Worm (Caenorhabditis elegans) whole organism, L4 larva: ENCODE measurements around the gene T23G7.2.

Experiments
- D1046.2 ChIP-seq: fragments of 200-800 bp; sonication (Bioruptor generic); IDR thresholded peaks from 2 replicates; pipeline ENCODE4 v1.3.6; 2022; ENCODE audit warnings: missing genetic modification characterization, missing compliant biosample characterization
- T20F7.1 ChIP-seq: fragments of 200-800 bp; sonication (Bioruptor generic); optimal IDR thresholded peaks from 2 replicates; lab custom pipeline; 2018; ENCODE audit warnings: mild to moderate bottlenecking, missing genetic modification characterization, missing compliant biosample characterization
- Y48G9A.11 ChIP-seq: fragments of 200-800 bp; sonication (Bioruptor generic); IDR thresholded peaks from 2 replicates; pipeline ENCODE4 v1.3.6; 2022; ENCODE audit warnings: missing genetic modification reagents, missing genetic modification characterization, missing compliant biosample characterization
- ZK337.2 ChIP-seq: fragments of 200-800 bp; sonication (Bioruptor generic); IDR thresholded peaks from 2 replicates; pipeline ENCODE4 v1.3.6; 2022; ENCODE audit warnings: missing genetic modification reagents, missing genetic modification characterization, missing compliant biosample characterization
- aha-1 ChIP-seq: fragments of 150-350 bp; peaks from one replicate; lab custom pipeline; 2014; ENCODE audit warnings: missing biosample characterization, missing genetic modification characterization
- attf-4 ChIP-seq: sonication (generic microtip); optimal IDR thresholded peaks from 3 replicates; lab custom pipeline; 2017; ENCODE audit warnings: missing biosample characterization, missing genetic modification characterization
- ceh-20 ChIP-seq: fragments of 200-800 bp; sonication (Bioruptor generic); IDR thresholded peaks from 2 replicates; pipeline ENCODE4 v1.3.6; 2022; ENCODE audit warnings: missing genetic modification reagents, missing genetic modification characterization, missing compliant biosample characterization
- ceh-44 ChIP-seq: fragments of 200-800 bp; sonication (Bioruptor generic); IDR thresholded peaks from 2 replicates; pipeline ENCODE4 v1.3.6; 2022; ENCODE audit warnings: missing genetic modification reagents, missing genetic modification characterization, missing compliant biosample characterization
- cey-2 ChIP-seq: sonication (generic microtip); optimal IDR thresholded peaks from 3 replicates; lab custom pipeline; 2017; ENCODE audit warnings: missing genetic modification characterization, mild to moderate bottlenecking, missing compliant biosample characterization, antibody characterized with exemption, borderline replicate concordance; ENCODE audit not compliant: insufficient read depth
- ctbp-1 ChIP-seq: fragments of 200-800 bp; sonication (Bioruptor generic); IDR thresholded peaks from 2 replicates; pipeline ENCODE4 v1.3.6; 2022; ENCODE audit warnings: missing genetic modification reagents, missing genetic modification characterization, missing compliant biosample characterization
- daf-12 ChIP-seq: fragments of 150-350 bp; optimal IDR thresholded peaks from 2 replicates; lab custom pipeline; 2014; ENCODE audit warnings: missing biosample characterization, missing genetic modification reagents, missing genetic modification characterization
- daf-19 ChIP-seq: fragments of 200-800 bp; sonication (Bioruptor generic); conservative IDR thresholded peaks from 2 replicates; pipeline ENCODE4 v1.3.6; 2022; ENCODE audit warnings: missing genetic modification characterization, missing compliant biosample characterization
- dmd-6 ChIP-seq: fragments of 200-800 bp; sonication (Bioruptor generic); IDR thresholded peaks from 2 replicates; pipeline ENCODE4 v1.3.6; 2022; ENCODE audit warnings: missing genetic modification reagents, missing genetic modification characterization, missing compliant biosample characterization
- dmd-9 ChIP-seq: fragments of 200-800 bp; sonication (Bioruptor generic); IDR thresholded peaks from 2 replicates; pipeline ENCODE4 v1.3.6; 2022; ENCODE audit warnings: missing genetic modification reagents, missing genetic modification characterization, missing compliant biosample characterization
- dpl-1 ChIP-seq: fragments of 150-350 bp; optimal IDR thresholded peaks from 2 replicates; lab custom pipeline; 2014; ENCODE audit warnings: missing biosample characterization, missing genetic modification reagents, missing genetic modification characterization
- duxl-1 ChIP-seq: sonication (generic microtip); optimal IDR thresholded peaks from 2 replicates; lab custom pipeline; 2016; ENCODE audit warnings: mild to moderate bottlenecking, missing genetic modification characterization, moderate library complexity, missing compliant biosample characterization; ENCODE audit not compliant: poor library complexity
- dve-1 ChIP-seq: sonication (generic microtip); optimal IDR thresholded peaks from 2 replicates; lab custom pipeline; 2017; ENCODE audit warnings: antibody characterized with exemption, mild to moderate bottlenecking, missing genetic modification characterization, missing compliant biosample characterization; ENCODE audit not compliant: insufficient read depth
- fkh-10 ChIP-seq: fragments of 150-350 bp; optimal IDR thresholded peaks from 2 replicates; lab custom pipeline; 2014; ENCODE audit warnings: missing biosample characterization, missing genetic modification reagents, missing genetic modification characterization
- fos-1 ChIP-seq: fragments of 150-350 bp; optimal IDR thresholded peaks from 2 replicates; lab custom pipeline; 2014; ENCODE audit warnings: missing biosample characterization, missing genetic modification characterization
- hlh-11 ChIP-seq: fragments of 200-800 bp; sonication (Bioruptor generic); optimal IDR thresholded peaks from 2 replicates; lab custom pipeline; 2018; ENCODE audit warnings: mild to moderate bottlenecking, missing genetic modification characterization, missing compliant biosample characterization
- hlh-30 ChIP-seq: sonication (generic microtip); optimal IDR thresholded peaks from 2 replicates; lab custom pipeline; 2017; ENCODE audit warnings: antibody characterized with exemption, mild to moderate bottlenecking, missing genetic modification characterization, missing compliant biosample characterization; ENCODE audit not compliant: insufficient read depth
- hmg-1.1 ChIP-seq: fragments of 200-800 bp; sonication (Bioruptor generic); IDR thresholded peaks from 2 replicates; pipeline ENCODE4 v1.3.6; 2022; ENCODE audit warnings: missing genetic modification reagents, missing genetic modification characterization, missing compliant biosample characterization
- jun-1 ChIP-seq: fragments of 150-350 bp; optimal IDR thresholded peaks from 2 replicates; lab custom pipeline; 2014; ENCODE audit warnings: missing biosample characterization, missing genetic modification reagents, missing genetic modification characterization
- lin-38 ChIP-seq: fragments of 200-800 bp; sonication (Bioruptor generic); IDR thresholded peaks from 2 replicates; pipeline ENCODE4 v1.3.6; 2022; ENCODE audit warnings: missing genetic modification reagents, missing genetic modification characterization, missing compliant biosample characterization
- lin-39 ChIP-seq: fragments of 150-350 bp; optimal IDR thresholded peaks from 2 replicates; lab custom pipeline; 2014; ENCODE audit warnings: missing biosample characterization, missing genetic modification reagents, missing genetic modification characterization
- lsy-2 ChIP-seq, 2 experiments: fragments of 150-350 bp in 1 of 2; sonication (generic microtip) in 1 of 2; optimal IDR thresholded peaks; 2 replicates each; lab custom pipeline; 2014 to 2017; ENCODE audit warnings: missing biosample characterization in 2 of 2, missing genetic modification characterization in 2 of 2
- madf-5 ChIP-seq, 2 experiments: fragments of 200-800 bp; sonication (Bioruptor generic); IDR thresholded peaks; 2 replicates each; pipeline ENCODE4 v1.3.6; 2022; ENCODE audit warnings: missing compliant biosample characterization in 2 of 2, missing genetic modification characterization in 2 of 2
- madf-9 ChIP-seq: fragments of 200-800 bp; sonication (Bioruptor generic); conservative IDR thresholded peaks from 2 replicates; pipeline ENCODE4 v1.3.6; 2022; ENCODE audit warnings: missing genetic modification reagents, missing genetic modification characterization, missing compliant biosample characterization
- mdt-29 ChIP-seq: fragments of 200-800 bp; sonication (Bioruptor generic); IDR thresholded peaks from 2 replicates; pipeline ENCODE4 v1.3.6; 2022; ENCODE audit warnings: missing genetic modification reagents, missing genetic modification characterization, missing compliant biosample characterization
- mep-1 ChIP-seq: fragments of 150-350 bp; sonication (generic microtip); optimal IDR thresholded peaks from 3 replicates; lab custom pipeline; 2014; ENCODE audit warnings: missing biosample characterization, missing genetic modification characterization
- mxl-2 ChIP-seq: fragments of 200-800 bp; sonication (Bioruptor generic); conservative IDR thresholded peaks from 2 replicates; pipeline ENCODE4 v1.3.6; 2022; ENCODE audit warnings: missing genetic modification reagents, missing genetic modification characterization, missing compliant biosample characterization
- nhr-102 ChIP-seq: sonication (generic microtip); optimal IDR thresholded peaks from 2 replicates; lab custom pipeline; 2016; ENCODE audit warnings: mild to moderate bottlenecking, missing genetic modification characterization, moderate library complexity, missing compliant biosample characterization
- nhr-11 ChIP-seq: fragments of 150-350 bp; optimal IDR thresholded peaks from 2 replicates; lab custom pipeline; 2014; ENCODE audit warnings: missing biosample characterization, missing genetic modification characterization
- nhr-25 ChIP-seq: sonication (generic microtip); optimal IDR thresholded peaks from 2 replicates; lab custom pipeline; 2017; ENCODE audit warnings: missing genetic modification characterization, mild to moderate bottlenecking, missing compliant biosample characterization, antibody characterized with exemption, moderate library complexity, borderline replicate concordance; ENCODE audit not compliant: insufficient read depth
- nhr-28 ChIP-seq: fragments of 150-350 bp; optimal IDR thresholded peaks from 2 replicates; lab custom pipeline; 2014; ENCODE audit warnings: missing biosample characterization, missing genetic modification characterization
- nhr-42 ChIP-seq: fragments of 200-800 bp; sonication (Bioruptor generic); IDR thresholded peaks from 2 replicates; pipeline ENCODE4 v1.3.6; 2022; ENCODE audit warnings: missing genetic modification characterization, missing compliant biosample characterization
- nhr-48 ChIP-seq: sonication (generic microtip); optimal IDR thresholded peaks from 2 replicates; lab custom pipeline; 2016; ENCODE audit warnings: mild to moderate bottlenecking, missing genetic modification characterization, missing compliant biosample characterization
- nhr-76 ChIP-seq: fragments of 150-350 bp; optimal IDR thresholded peaks from 2 replicates; lab custom pipeline; 2014; ENCODE audit warnings: missing biosample characterization, missing genetic modification characterization
- pha-4 ChIP-seq, 2 experiments: fragments of 150-350 bp in 1 of 2; fragments of 200-800 bp in 1 of 2; sonication (Bioruptor generic) in 1 of 2; IDR thresholded peaks in 1 of 2; optimal IDR thresholded peaks in 1 of 2; 2 replicates each; pipeline versions ENCODE4 v1.3.6 to Lab custom; 2014 to 2022; ENCODE audit warnings: missing genetic modification characterization in 2 of 2, missing genetic modification reagents in 2 of 2, missing biosample characterization in 1 of 2, missing compliant biosample characterization in 1 of 2
- skn-1 ChIP-seq: fragments of 150-350 bp; optimal IDR thresholded peaks from 2 replicates; lab custom pipeline; 2014; ENCODE audit warnings: missing biosample characterization, missing genetic modification characterization
- snpc-1.2 ChIP-seq: fragments of 200-800 bp; sonication (Bioruptor generic); IDR thresholded peaks from 2 replicates; pipeline ENCODE4 v1.3.6; 2022; ENCODE audit warnings: missing genetic modification reagents, missing genetic modification characterization, missing compliant biosample characterization
- spr-1 ChIP-seq: sonication (generic microtip); optimal IDR thresholded peaks from 2 replicates; lab custom pipeline; 2016; ENCODE audit warnings: mild to moderate bottlenecking, missing genetic modification characterization, missing compliant biosample characterization
- tag-97 ChIP-seq: fragments of 200-800 bp; sonication (Bioruptor generic); IDR thresholded peaks from 2 replicates; pipeline ENCODE4 v1.3.6; 2022; ENCODE audit warnings: missing genetic modification characterization, missing compliant biosample characterization
- unc-130 ChIP-seq: sonication (generic microtip); optimal IDR thresholded peaks from 2 replicates; lab custom pipeline; 2016; ENCODE audit warnings: missing genetic modification reagents, missing genetic modification characterization, missing compliant biosample characterization
- unc-39 ChIP-seq: sonication (generic microtip); optimal IDR thresholded peaks from 2 replicates; lab custom pipeline; 2017; ENCODE audit warnings: missing biosample characterization, missing genetic modification characterization
- unc-62 ChIP-seq, 3 experiments: fragments of 150-350 bp in 1 of 3; sonication (generic microtip); optimal IDR thresholded peaks in 2 of 3; peaks in 1 of 3; 1 replicate in 1 of 3; 2 replicates in 2 of 3; lab custom pipeline; 2014 to 2017; ENCODE audit warnings: missing biosample characterization in 3 of 3, missing genetic modification characterization in 3 of 3, missing genetic modification reagents in 3 of 3, missing genotype in 1 of 3
- vab-7 ChIP-seq: fragments of 200-800 bp; sonication (Bioruptor generic); IDR thresholded peaks from 2 replicates; pipeline ENCODE4 v1.3.6; 2022; ENCODE audit warnings: missing genetic modification reagents, missing genetic modification characterization, missing compliant biosample characterization
- zip-11 ChIP-seq: fragments of 200-800 bp; sonication (Bioruptor generic); IDR thresholded peaks from 2 replicates; pipeline ENCODE4 v1.3.6; 2022; ENCODE audit warnings: missing genetic modification characterization, missing compliant biosample characterization
- zip-2 ChIP-seq: fragments of 150-350 bp; optimal IDR thresholded peaks from 2 replicates; lab custom pipeline; 2014; ENCODE audit warnings: missing biosample characterization, missing genetic modification characterization

Gene T23G7.2

DNA sequence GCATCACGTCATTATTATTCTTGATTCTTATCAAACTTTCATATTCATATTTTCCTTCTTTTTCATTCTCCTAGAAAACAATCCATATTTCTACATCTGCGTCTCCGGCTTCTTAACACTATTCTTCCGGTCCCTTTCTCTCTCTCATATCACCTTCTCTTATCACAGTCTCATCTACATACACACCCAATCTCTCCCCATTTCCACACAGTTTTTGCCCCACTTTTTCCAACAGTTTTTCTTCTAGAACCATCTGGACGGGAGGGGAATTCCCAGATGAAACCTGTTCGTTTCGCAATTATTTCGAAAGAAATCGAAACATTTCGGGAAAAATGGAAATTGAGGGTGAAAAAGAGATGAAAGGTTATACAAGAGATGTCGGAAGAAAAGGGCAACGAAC is 44.6 kb downstream of the T23G7.2 start (continued):
- TF ChIP-seq unc-39 (tag; lab: Kevin White, UChicago) (no peak), nhr-48 (tag; lab: Kevin White, UChicago) (peak; percentile 79), duxl-1 (no peak), ceh-20 (GFP tag; lab: Robert Waterston, UW) (no peak), unc-130 (no peak), nhr-76 (tag; lab: Kevin White, UChicago) (peak; percentile 38), lsy-2 (tag; optimal IDR thresholded peaks at IDR 0.05; lab: Kevin White, UChicago) (peak; percentile 44 to 68), fos-1 (tag; lab: Kevin White, UChicago) (no peak), attf-4 (tag; lab: Kevin White, UChicago) (no peak), fkh-10 (GFP tag; lab: Kevin White, UChicago) (no peak), mep-1 (tag; lab: Kevin White, UChicago) (peak; percentile 40), ctbp-1 (GFP tag; lab: Robert Waterston, UW) (0 out of 2 replicates have a peak, but pooled peaks have one; percentile 19), zip-2 (tag; lab: Kevin White, UChicago) (peak; percentile 38), zip-11 (GFP tag; lab: Robert Waterston, UW) (no peak), daf-19 (no peak), unc-62 (GFP tag; optimal IDR thresholded peaks at IDR 0.05 in 1 of 2; lab: Kevin White, UChicago) (peak in 1 of 2 experiments; percentile 45), unc-62 (tag; optimal IDR thresholded peaks at IDR 0.05; lab: Kevin White, UChicago) (no peak), vab-7 (GFP tag; lab: Robert Waterston, UW) (no peak), dpl-1 (GFP tag; lab: Kevin White, UChicago) (peak; percentile 42), spr-1 (tag; lab: Kevin White, UChicago) (peak; percentile 32), tag-97 (no peak), mdt-29 (GFP tag; lab: Robert Waterston, UW) (peak; percentile 83), dmd-6 (GFP tag; lab: Robert Waterston, UW) (peak; percentile 82), hlh-30 (tag; lab: Kevin White, UChicago) (peak; percentile 47), T20F7.1 (GFP tag; lab: Kevin White, UChicago) (peak; percentile 20), dmd-9 (GFP tag; lab: Robert Waterston, UW) (no peak), aha-1 (tag; lab: Kevin White, UChicago) (no peak), D1046.2 (GFP tag; lab: Robert Waterston, UW) (no peak), madf-9 (no peak), nhr-28 (tag; lab: Kevin White, UChicago) (peak; percentile 86), hlh-11 (tag; lab: Kevin White, UChicago) (peak; percentile 89), hmg-1.1 (0 out of 2 replicates have a peak, but pooled peaks have one; percentile 21), ZK337.2 (GFP tag; lab: Robert Waterston, UW) (no peak), snpc-1.2 (no peak), dve-1 (peak; percentile 84), nhr-11 (peak; percentile 33), skn-1 (tag; lab: Kevin White, UChicago) (no peak), nhr-25 (tag; lab: Kevin White, UChicago) (no peak), lin-39 (tag; lab: Kevin White, UChicago) (no peak), nhr-102 (tag; lab: Kevin White, UChicago) (peak; percentile 19), Y48G9A.11 (GFP tag; lab: Robert Waterston, UW) (no peak), nhr-42 (GFP tag; lab: Robert Waterston, UW) (no peak), jun-1 (tag; lab: Kevin White, UChicago) (no peak), daf-12 (tag; lab: Kevin White, UChicago) (no peak), mxl-2 (GFP tag; lab: Robert Waterston, UW) (no peak), lin-38 (peak; percentile 26; the same call in 1 of the 2 replicates), pha-4 (GFP tag; IDR thresholded peaks at IDR 0.05; lab: Robert Waterston, UW) (no peak), pha-4 (tag; optimal IDR thresholded peaks at IDR 0.05; lab: Kevin White, UChicago) (no peak), madf-5 (GFP tag; IDR thresholded peaks at IDR 0.05; lab: Robert Waterston, UW) (0 out of 4 replicates have a peak, but pooled peaks of 1 of the 2 experiments have one; percentile 26), ceh-44 (GFP tag; lab: Robert Waterston, UW) (no peak), cey-2 (tag; lab: Kevin White, UChicago) (peak; percentile 65)
